Fruit fly (Drosophila melanogaster): ENCODE data around the gene TfIIEbeta.
A peak's percentile ranks its signal among the peaks of the same experiment; 100 is the strongest.

TfIIEbeta gene

DNA sequence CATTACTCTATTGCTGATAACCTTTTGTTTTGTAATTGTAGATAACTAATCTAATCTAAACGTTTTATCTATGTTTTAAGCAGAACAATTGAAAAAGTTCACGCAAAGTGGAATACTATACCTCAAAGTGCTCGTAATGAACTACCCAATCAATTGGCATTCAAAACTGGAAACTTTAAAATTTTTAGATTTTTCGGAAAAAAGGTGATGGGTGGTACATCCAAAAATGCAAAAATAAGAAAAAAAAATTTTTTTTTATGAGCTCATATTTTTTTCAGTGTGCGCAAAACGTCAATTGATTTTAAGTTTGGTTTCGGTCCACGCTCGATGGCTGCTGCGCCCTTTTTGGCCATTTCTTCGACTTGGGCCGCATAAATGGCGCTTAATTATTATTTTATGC lies 23.8 kb downstream of the TfIIEbeta start:
- 0 out of 3 replicates have a peak, but pooled peaks have one; percentile 31 for TF ChIP-seq ci (GFP tag; IDR thresholded peaks at IDR 0.05)
- no peak for TF ChIP-seq pan (optimal IDR thresholded peaks at IDR 0.05)
- peak in 1 of 2 experiments; percentile 8 for TF ChIP-seq pan (GFP tag; optimal IDR thresholded peaks at IDR 0.05 in 1 of 2, IDR thresholded peaks at IDR 0.05 in 1 of 2)
- TF ChIP-seq Asciz (GFP tag; optimal IDR thresholded peaks at IDR 0.05) = peak; percentile 23
- TF ChIP-seq sens (GFP tag) = peak; percentile 61
- TF ChIP-seq CG7839 (tag; optimal IDR thresholded peaks at IDR 0.05) = no peak
- no peak for TF ChIP-seq gsb-n (tag; optimal IDR thresholded peaks at IDR 0.05)
- no peak for TF ChIP-seq CG10959 (GFP tag; IDR thresholded peaks at IDR 0.05)
- no peak for TF ChIP-seq Ada2b (GFP tag; IDR thresholded peaks at IDR 0.05)
- TF ChIP-seq sisA (GFP tag; IDR thresholded peaks at IDR 0.05) = peak; percentile 16; the same call in 1 of the 2 replicates
- no peak for TF ChIP-seq CG9797 (GFP tag; optimal IDR thresholded peaks at IDR 0.05)
- TF ChIP-seq unpg (GFP tag; optimal IDR thresholded peaks at IDR 0.05) = peak; percentile 5
- TF ChIP-seq Dek (tag; optimal IDR thresholded peaks at IDR 0.05) = no peak
- peak in 1 of 2 experiments; percentile 10 for TF ChIP-seq Hr51 (GFP tag; optimal IDR thresholded peaks at IDR 0.05)
- TF ChIP-seq ato (GFP tag; IDR thresholded peaks at IDR 0.05; ENCODE audit: partially characterized antibody) = no peak
- peak; percentile 21 for TF ChIP-seq ATbp (GFP tag; optimal IDR thresholded peaks at IDR 0.05)
- no peak for TF ChIP-seq CG17802 (tag; optimal IDR thresholded peaks at IDR 0.05)
- TF ChIP-seq inv (GFP tag; IDR thresholded peaks at IDR 0.05; ENCODE audit: partially characterized antibody) = no peak
- TF ChIP-seq eve (GFP tag; optimal IDR thresholded peaks at IDR 0.05) = peak in 1 of 2 experiments; percentile 49
- TF ChIP-seq Sox102F (GFP tag; optimal IDR thresholded peaks at IDR 0.05) = peak; percentile 47
- no peak for TF ChIP-seq ab (GFP tag; optimal IDR thresholded peaks at IDR 0.05)
- peak; percentile 65 for TF ChIP-seq Med (GFP tag)
- TF ChIP-seq vvl (GFP tag; IDR thresholded peaks at IDR 0.05) = peak; percentile 34; the same call in 1 of the 2 replicates
- peak; percentile 22 for TF ChIP-seq gem (tag; optimal IDR thresholded peaks at IDR 0.05)
- TF ChIP-seq CG13287 (GFP tag; IDR thresholded peaks at IDR 0.05; ENCODE audit: partially characterized antibody) = no peak
- no peak for TF ChIP-seq CG15073 (GFP tag; optimal IDR thresholded peaks at IDR 0.05)
- TF ChIP-seq CG11504 (tag; optimal IDR thresholded peaks at IDR 0.05) = peak; percentile 30
- no peak for TF ChIP-seq sens-2 (GFP tag; IDR thresholded peaks at IDR 0.05)
- peak; percentile 1 for TF ChIP-seq dmrt99B (tag; optimal IDR thresholded peaks at IDR 0.05)
- TF ChIP-seq MBD-R2 (GFP tag; IDR thresholded peaks at IDR 0.05) = no peak
- no peak for TF ChIP-seq Xrp1 (GFP tag; IDR thresholded peaks at IDR 0.05)
- TF ChIP-seq Oli (tag; optimal IDR thresholded peaks at IDR 0.05) = no peak
- TF ChIP-seq ind (GFP tag; optimal IDR thresholded peaks at IDR 0.05) = no peak

DNA sequence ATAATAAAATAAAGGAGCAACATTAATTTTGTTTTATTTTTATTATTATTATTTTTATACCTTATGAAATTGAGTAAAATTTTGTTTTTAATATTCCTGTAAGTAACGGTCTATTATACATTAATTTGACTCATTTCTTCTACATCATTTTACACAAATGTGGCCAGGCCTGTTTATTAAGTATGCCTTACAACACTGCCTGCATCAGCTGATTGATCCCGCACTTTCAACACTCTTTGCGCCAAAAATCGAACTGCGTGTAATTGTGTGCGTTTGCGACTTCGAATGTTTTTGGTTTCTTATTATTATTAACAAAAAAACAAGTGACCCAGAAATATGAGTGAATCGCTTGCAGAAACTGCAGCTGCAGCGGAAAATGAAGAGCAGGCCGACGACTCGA lies 26.5 kb downstream of the TfIIEbeta start, which contains the start of gene Claspin:
Gene Claspin (plus strand): TSS at position 185 of the 400 bp plus-strand sequence.
- no peak for TF ChIP-seq CG7928 (GFP tag; optimal IDR thresholded peaks at IDR 0.05)
- peak; percentile 53 for TF ChIP-seq lab (GFP tag; optimal IDR thresholded peaks at IDR 0.05)
- peak; percentile 30; the same call in 1 of the 3 replicates for TF ChIP-seq dysf (GFP tag; IDR thresholded peaks at IDR 0.05)
- peak; percentile 95 for TF ChIP-seq CG10267 (tag; optimal IDR thresholded peaks at IDR 0.05)
- peak; percentile 34 for TF ChIP-seq CG3065 (GFP tag; optimal IDR thresholded peaks at IDR 0.05)
- peak; percentile 22 for TF ChIP-seq ind (GFP tag; optimal IDR thresholded peaks at IDR 0.05)
- peak; percentile 14; the same call in 1 of the 3 replicates for TF ChIP-seq ci (GFP tag; IDR thresholded peaks at IDR 0.05)
- TF ChIP-seq Bteb2 (GFP tag; optimal IDR thresholded peaks at IDR 0.05) = peak; percentile 26
- peak; percentile 11 for TF ChIP-seq YL-1 (GFP tag; optimal IDR thresholded peaks at IDR 0.05)
- TF ChIP-seq kay (GFP tag; optimal IDR thresholded peaks at IDR 0.05) = peak; percentile 32
- TF ChIP-seq CG10209 (GFP tag; optimal IDR thresholded peaks at IDR 0.05) = peak; percentile 54
- TF ChIP-seq CG8089 (GFP tag; optimal IDR thresholded peaks at IDR 0.05) = peak; percentile 33
- no peak for TF ChIP-seq Hmr (GFP tag; optimal IDR thresholded peaks at IDR 0.05)
- peak; percentile 11; the same call in 1 of the 2 replicates for TF ChIP-seq Ptx1 (GFP tag; IDR thresholded peaks at IDR 0.05)
- TF ChIP-seq CG7963 (GFP tag; IDR thresholded peaks at IDR 0.05; ENCODE audit: partially characterized antibody) = 0 out of 3 replicates have a peak, but pooled peaks have one; percentile 8
- peak; percentile 5 for TF ChIP-seq CG4854 (GFP tag; optimal IDR thresholded peaks at IDR 0.05)
- peak; percentile 46 for TF ChIP-seq tup (GFP tag; optimal IDR thresholded peaks at IDR 0.05)
- no peak for TF ChIP-seq CkIIα-i1 (GFP tag; IDR thresholded peaks at IDR 0.05)
- TF ChIP-seq CG31388 (GFP tag; optimal IDR thresholded peaks at IDR 0.05) = no peak
- peak; percentile 53; the same call in 2 of the 3 replicates for TF ChIP-seq CG16813 (GFP tag; IDR thresholded peaks at IDR 0.05; ENCODE audit: partially characterized antibody)
